Worm (Caenorhabditis elegans) whole organism, L3 larva: Measurements from ENCODE around the gene tofu-1.
A peak's percentile ranks its signal among the peaks of the same experiment; 100 is the strongest.

ENCODE experiments used
- R02D3.7 ChIP-seq: fragments of 150-350 bp; optimal IDR thresholded peaks from 2 replicates; lab custom pipeline; 2014; ENCODE audit warnings: missing biosample characterization, missing genetic modification characterization
- ZK546.5 ChIP-seq: sonication (generic microtip); optimal IDR thresholded peaks from 2 replicates; lab custom pipeline; 2017; ENCODE audit warnings: missing biosample characterization, missing genetic modification characterization
- aly-2 ChIP-seq: fragments of 150-350 bp; optimal IDR thresholded peaks from 2 replicates; lab custom pipeline; 2014; ENCODE audit warnings: missing biosample characterization, missing genetic modification characterization
- ceh-16 ChIP-seq: sonication (generic microtip); optimal IDR thresholded peaks from 2 replicates; lab custom pipeline; 2017; ENCODE audit warnings: missing biosample characterization, missing genetic modification characterization
- ceh-28 ChIP-seq: fragments of 150-350 bp; optimal IDR thresholded peaks from 2 replicates; lab custom pipeline; 2014; ENCODE audit warnings: missing biosample characterization, missing genetic modification reagents, missing genetic modification characterization
- ceh-82 ChIP-seq: fragments of 150-350 bp; optimal IDR thresholded peaks from 2 replicates; lab custom pipeline; 2014; ENCODE audit warnings: missing biosample characterization, missing genetic modification characterization
- ceh-9 ChIP-seq: sonication (generic microtip); optimal IDR thresholded peaks from 2 replicates; lab custom pipeline; 2018; ENCODE audit warnings: missing biosample characterization, missing genetic modification characterization
- daf-12 ChIP-seq: fragments of 150-350 bp; optimal IDR thresholded peaks from 2 replicates; lab custom pipeline; 2014; ENCODE audit warnings: missing biosample characterization, missing genetic modification reagents, missing genetic modification characterization
- egl-27 ChIP-seq: sonication (generic microtip); optimal IDR thresholded peaks from 4 replicates; lab custom pipeline; 2017; ENCODE audit warnings: missing biosample characterization, missing genetic modification reagents, missing genetic modification characterization
- elt-1 ChIP-seq: fragments of 150-350 bp; optimal IDR thresholded peaks from 2 replicates; lab custom pipeline; 2014; ENCODE audit warnings: missing biosample characterization, missing genetic modification characterization
- elt-2 ChIP-seq: sonication (generic microtip); optimal IDR thresholded peaks from 2 replicates; lab custom pipeline; 2016; ENCODE audit warnings: missing genetic modification reagents, mild to moderate bottlenecking, missing genetic modification characterization, missing compliant biosample characterization
- elt-3 ChIP-seq, 3 experiments: fragments of 150-350 bp in 1 of 3; sonication (generic microtip) in 2 of 3; optimal IDR thresholded peaks; 2 replicates in 2 of 3; 4 replicates in 1 of 3; lab custom pipeline; 2014 to 2017; ENCODE audit warnings: missing biosample characterization in 3 of 3, missing genetic modification characterization in 3 of 3
- fkh-2 ChIP-seq: fragments of 150-350 bp; optimal IDR thresholded peaks from 2 replicates; lab custom pipeline; 2014; ENCODE audit warnings: missing biosample characterization, missing genetic modification reagents, missing genetic modification characterization
- fos-1 ChIP-seq: fragments of 150-350 bp; optimal IDR thresholded peaks from 2 replicates; lab custom pipeline; 2014; ENCODE audit warnings: missing biosample characterization, missing genetic modification characterization
- hmg-11 ChIP-seq: sonication (generic microtip); optimal IDR thresholded peaks from 2 replicates; lab custom pipeline; 2016; ENCODE audit warnings: missing genetic modification characterization, missing compliant biosample characterization
- jun-1 ChIP-seq: fragments of 150-350 bp; optimal IDR thresholded peaks from 2 replicates; lab custom pipeline; 2014; ENCODE audit warnings: missing biosample characterization, missing genetic modification reagents, missing genetic modification characterization
- lin-15B ChIP-seq: fragments of 150-350 bp; optimal IDR thresholded peaks from 2 replicates; lab custom pipeline; 2014; ENCODE audit warnings: missing biosample characterization, missing genetic modification characterization
- lin-39 ChIP-seq: fragments of 150-350 bp; optimal IDR thresholded peaks from 2 replicates; lab custom pipeline; 2018; ENCODE audit warnings: missing biosample characterization, missing genetic modification reagents, missing genetic modification characterization
- lsy-12 ChIP-seq: sonication (generic microtip); optimal IDR thresholded peaks from 2 replicates; lab custom pipeline; 2016; ENCODE audit warnings: mild to moderate bottlenecking, missing genetic modification characterization, missing compliant biosample characterization
- mdl-1 ChIP-seq: fragments of 150-350 bp; optimal IDR thresholded peaks from 2 replicates; lab custom pipeline; 2014; ENCODE audit warnings: missing biosample characterization, missing genetic modification characterization
- nfya-1 ChIP-seq: sonication (generic microtip); optimal IDR thresholded peaks from 2 replicates; lab custom pipeline; 2017; ENCODE audit warnings: missing genetic modification characterization, mild to moderate bottlenecking, missing compliant biosample characterization, antibody characterized with exemption, moderate library complexity; ENCODE audit not compliant: insufficient read depth
- nhr-11 ChIP-seq: fragments of 150-350 bp; optimal IDR thresholded peaks from 2 replicates; lab custom pipeline; 2014; ENCODE audit warnings: missing biosample characterization, missing genetic modification characterization
- nhr-12 ChIP-seq: fragments of 150-350 bp; optimal IDR thresholded peaks from 2 replicates; lab custom pipeline; 2014; ENCODE audit warnings: missing biosample characterization, missing genetic modification characterization
- nhr-23 ChIP-seq: fragments of 150-350 bp; optimal IDR thresholded peaks from 2 replicates; lab custom pipeline; 2014; ENCODE audit warnings: missing biosample characterization, missing genetic modification reagents, missing genetic modification characterization
- nhr-25 ChIP-seq: sonication (generic microtip); optimal IDR thresholded peaks from 2 replicates; lab custom pipeline; 2017; ENCODE audit warnings: missing biosample characterization, missing genetic modification characterization
- nhr-28 ChIP-seq: fragments of 150-350 bp; optimal IDR thresholded peaks from 2 replicates; lab custom pipeline; 2014; ENCODE audit warnings: missing biosample characterization, missing genetic modification characterization
- nhr-43 ChIP-seq: sonication (generic microtip); optimal IDR thresholded peaks from 2 replicates; lab custom pipeline; 2016; ENCODE audit warnings: mild to moderate bottlenecking, missing genetic modification characterization, missing compliant biosample characterization; ENCODE audit not compliant: poor library complexity, severe bottlenecking
- nhr-67 ChIP-seq: fragments of 150-350 bp; optimal IDR thresholded peaks from 2 replicates; lab custom pipeline; 2014; ENCODE audit warnings: missing biosample characterization, missing genetic modification characterization
- nhr-76 ChIP-seq: fragments of 150-350 bp; sonication (generic microtip); optimal IDR thresholded peaks from 5 replicates; lab custom pipeline; 2014; ENCODE audit warnings: missing biosample characterization, missing genetic modification characterization
- nhr-77 ChIP-seq: fragments of 150-350 bp; optimal IDR thresholded peaks from 2 replicates; lab custom pipeline; 2014; ENCODE audit warnings: missing biosample characterization, missing genetic modification characterization
- pha-4 ChIP-seq: fragments of 150-350 bp; optimal IDR thresholded peaks from 2 replicates; lab custom pipeline; 2014; ENCODE audit warnings: missing biosample characterization, missing genetic modification reagents, missing genetic modification characterization
- pqm-1 ChIP-seq: fragments of 150-350 bp; optimal IDR thresholded peaks from 2 replicates; lab custom pipeline; 2017; ENCODE audit warnings: missing biosample characterization, missing genetic modification characterization, inconsistent platforms
- skn-1 ChIP-seq: fragments of 150-350 bp; optimal IDR thresholded peaks from 2 replicates; lab custom pipeline; 2014; ENCODE audit warnings: missing biosample characterization, missing genetic modification characterization
- snpc-4 ChIP-seq: fragments of 150-350 bp; optimal IDR thresholded peaks from 2 replicates; lab custom pipeline; 2014; ENCODE audit warnings: missing biosample characterization, missing genetic modification characterization
- tbx-2 ChIP-seq: sonication (generic microtip); optimal IDR thresholded peaks from 2 replicates; lab custom pipeline; 2016; ENCODE audit warnings: mild to moderate bottlenecking, missing genetic modification characterization, missing compliant biosample characterization
- unc-39 ChIP-seq: sonication (generic microtip); optimal IDR thresholded peaks from 4 replicates; lab custom pipeline; 2017; ENCODE audit warnings: missing biosample characterization, missing genetic modification characterization
- unc-62 ChIP-seq: fragments of 150-350 bp; sonication (generic microtip); optimal IDR thresholded peaks from 4 replicates; lab custom pipeline; 2014; ENCODE audit warnings: missing biosample characterization, missing genetic modification reagents, missing genetic modification characterization

The tofu-1 gene

ce11 chrV:9980731-9981483 is at the start of gene tofu-1, which contains the start of gene ruvb-1:
TSS of gene tofu-1 (plus strand) at chrV:9981147.
TSS of gene ruvb-1 (minus strand) at chrV:9980802.
- TF ChIP-seq lsy-12 (tag; lab: Kevin White, UChicago) (peak; percentile 43), tbx-2 (peak; percentile 48), nfya-1 (tag; lab: Kevin White, UChicago) (peak; percentile 59), nhr-43 (tag; lab: Kevin White, UChicago) (peak; percentile 70), nhr-23 (tag; lab: Kevin White, UChicago) (peak; percentile 75), ceh-28 (tag; lab: Kevin White, UChicago) (peak; percentile 43), lin-39 (tag; lab: Kevin White, UChicago) (peak; percentile 31), hmg-11 (tag; lab: Kevin White, UChicago) (peak; percentile 53), nhr-25 (tag; lab: Kevin White, UChicago) (peak; percentile 56), R02D3.7 (tag; lab: Kevin White, UChicago) (peak; percentile 19), elt-2 (peak; percentile 47), lin-15B (tag; lab: Kevin White, UChicago) (peak; percentile 47)

ce11 chrV:9937435-9937834 is 43.5 kb upstream of the tofu-1 start, which contains the start of gene srj-33:
TSS of gene srj-33 (minus strand) at chrV:9937535.
- no peak for TF ChIP-seq jun-1
- TF ChIP-seq hmg-11 (tag; lab: Kevin White, UChicago) = no peak
- no peak for TF ChIP-seq nhr-77 (tag; lab: Kevin White, UChicago)
- TF ChIP-seq mdl-1 (tag; lab: Kevin White, UChicago) = no peak
- TF ChIP-seq unc-62 (GFP tag; lab: Kevin White, UChicago) = no peak
- TF ChIP-seq elt-1 (tag; lab: Kevin White, UChicago) = no peak
- no peak for TF ChIP-seq fos-1 (tag; lab: Kevin White, UChicago)
- no peak for TF ChIP-seq unc-39 (tag; lab: Kevin White, UChicago)
- TF ChIP-seq ZK546.5 (tag; lab: Kevin White, UChicago) = no peak
- TF ChIP-seq ceh-16 (tag; lab: Kevin White, UChicago) = no peak
- no peak for TF ChIP-seq skn-1 (tag; lab: Kevin White, UChicago)
- TF ChIP-seq nhr-12 (tag; lab: Kevin White, UChicago) = no peak
- no peak for TF ChIP-seq nhr-67
- TF ChIP-seq elt-3 (tag; optimal IDR thresholded peaks at IDR 0.05; lab: Kevin White, UChicago) = no peak
- no peak for TF ChIP-seq snpc-4

- TF ChIP-seq nhr-11 (tag; lab: Kevin White, UChicago) = no peak
- TF ChIP-seq ceh-16 (tag; lab: Kevin White, UChicago) = no peak
- no peak for TF ChIP-seq nfya-1 (tag; lab: Kevin White, UChicago)
- TF ChIP-seq elt-1 (tag; lab: Kevin White, UChicago) = no peak
- TF ChIP-seq aly-2 (tag; lab: Kevin White, UChicago) = no peak
- no peak for TF ChIP-seq nhr-28 (tag; lab: Kevin White, UChicago)
- no peak for TF ChIP-seq nhr-76 (tag; lab: Kevin White, UChicago)
- no peak for TF ChIP-seq snpc-4
- no peak for TF ChIP-seq unc-62 (GFP tag; lab: Kevin White, UChicago)
Observed at ce11 chrV:9943039-9943438, 37.9 kb upstream of the tofu-1 start, which contains the start of gene fipr-12. TSS of gene fipr-12 (plus strand) at chrV:9943339.

ce11 chrV:9944093-9944492 is 36.9 kb upstream of the tofu-1 start, which contains the start of gene sre-28:
TSS of gene sre-28 (plus strand) at chrV:9944393.
- no peak for TF ChIP-seq snpc-4
- TF ChIP-seq nhr-76 (tag; lab: Kevin White, UChicago) = no peak
- no peak for TF ChIP-seq aly-2 (tag; lab: Kevin White, UChicago)
- no peak for TF ChIP-seq nhr-43 (tag; lab: Kevin White, UChicago)
- TF ChIP-seq pha-4 (tag; lab: Kevin White, UChicago) = no peak
- TF ChIP-seq nfya-1 (tag; lab: Kevin White, UChicago) = no peak
- no peak for TF ChIP-seq nhr-12 (tag; lab: Kevin White, UChicago)
- no peak for TF ChIP-seq nhr-25 (tag; lab: Kevin White, UChicago)
- no peak for TF ChIP-seq daf-12 (tag; lab: Kevin White, UChicago)
- no peak for TF ChIP-seq pqm-1 (tag; lab: Kevin White, UChicago)
- no peak for TF ChIP-seq ceh-28 (tag; lab: Kevin White, UChicago)
- TF ChIP-seq nhr-23 (tag; lab: Kevin White, UChicago) = no peak
- TF ChIP-seq fkh-2 (tag; lab: Kevin White, UChicago) = no peak
- TF ChIP-seq ceh-9 = no peak
- no peak for TF ChIP-seq ceh-82 (tag; lab: Kevin White, UChicago)
- TF ChIP-seq nhr-28 (tag; lab: Kevin White, UChicago) = no peak
- no peak for TF ChIP-seq lsy-12 (tag; lab: Kevin White, UChicago)
- no peak for TF ChIP-seq nhr-77 (tag; lab: Kevin White, UChicago)
- TF ChIP-seq fos-1 (tag; lab: Kevin White, UChicago) = no peak
- no peak for TF ChIP-seq egl-27
